Fruit fly (Drosophila melanogaster): ENCODE results near the gene Gnpat.
A peak's percentile ranks its signal among the peaks of the same experiment; 100 is the strongest.

Gnpat gene

dm6 chr3R:25515450-25516288, 24.9 kb upstream of the Gnpat start, which contains the start of gene msi:
TSS of gene msi (plus strand) at chr3R:25516118.
- TF ChIP-seq Mio (GFP tag; optimal IDR thresholded peaks at IDR 0.05): no peak
- TF ChIP-seq Myc (optimal IDR thresholded peaks at IDR 0.05): no peak
- peak; percentile 64 for TF ChIP-seq CG9705 (GFP tag; optimal IDR thresholded peaks at IDR 0.05)
- TF ChIP-seq Jra (GFP tag; optimal IDR thresholded peaks at IDR 0.05): peak; percentile 12
- peak; percentile 65 for TF ChIP-seq woc (GFP tag; optimal IDR thresholded peaks at IDR 0.05)
- peak; percentile 98 for TF ChIP-seq Sp1 (GFP tag; optimal IDR thresholded peaks at IDR 0.05)
- peak; percentile 76 for TF ChIP-seq pan (optimal IDR thresholded peaks at IDR 0.05)
- peak; percentile 87 for TF ChIP-seq sage (GFP tag; optimal IDR thresholded peaks at IDR 0.05)
- peak; percentile 77 for TF ChIP-seq sv (GFP tag; optimal IDR thresholded peaks at IDR 0.05)
- TF ChIP-seq brk (GFP tag; optimal IDR thresholded peaks at IDR 0.05): peak; percentile 84
- peak; percentile 97 for TF ChIP-seq psq (GFP tag; optimal IDR thresholded peaks at IDR 0.05)
- no peak for TF ChIP-seq Hr78 (GFP tag; optimal IDR thresholded peaks at IDR 0.05)
- no peak for TF ChIP-seq tai (GFP tag; optimal IDR thresholded peaks at IDR 0.05)
- peak; percentile 82 for TF ChIP-seq Hr83 (GFP tag; optimal IDR thresholded peaks at IDR 0.05; ENCODE audit: poor library complexity, severe bottlenecking)
- peak in 1 of 2 experiments; percentile 95 for TF ChIP-seq foxo (GFP tag; optimal IDR thresholded peaks at IDR 0.05)
- peak; percentile 77 for TF ChIP-seq br (GFP tag; optimal IDR thresholded peaks at IDR 0.05)
- peak; percentile 74 for TF ChIP-seq Hnf4 (GFP tag; optimal IDR thresholded peaks at IDR 0.05)
- no peak for TF ChIP-seq Dfd (GFP tag; optimal IDR thresholded peaks at IDR 0.05)
- peak; percentile 4 for TF ChIP-seq CrebA (GFP tag; optimal IDR thresholded peaks at IDR 0.05; ENCODE audit: borderline replicate concordance)
- peak; percentile 91 for TF ChIP-seq h (GFP tag; optimal IDR thresholded peaks at IDR 0.05)
- peak; percentile 40 for TF ChIP-seq CG32264 (GFP tag; optimal IDR thresholded peaks at IDR 0.05)
- peak; percentile 93 for TF ChIP-seq rgr (GFP tag; optimal IDR thresholded peaks at IDR 0.05)
- peak; percentile 49 for TF ChIP-seq jim (GFP tag; optimal IDR thresholded peaks at IDR 0.05)
- peak; percentile 84 for TF ChIP-seq Rel (GFP tag; optimal IDR thresholded peaks at IDR 0.05)
- peak; percentile 70 for TF ChIP-seq Rel (tag; optimal IDR thresholded peaks at IDR 0.05)
- TF ChIP-seq dmrt93B (GFP tag; optimal IDR thresholded peaks at IDR 0.05): peak; percentile 94
- TF ChIP-seq Vsx2 (GFP tag; optimal IDR thresholded peaks at IDR 0.05; ENCODE audit: partially characterized antibody): peak; percentile 70
- TF ChIP-seq dl (GFP tag; optimal IDR thresholded peaks at IDR 0.05; ENCODE audit: insufficient read depth in 1 of 2, partially characterized antibody in 2 of 2): peak; percentile 80
- peak; percentile 84 for TF ChIP-seq Dif (GFP tag; optimal IDR thresholded peaks at IDR 0.05; ENCODE audit: partially characterized antibody)
- TF ChIP-seq HLH106 (tag; optimal IDR thresholded peaks at IDR 0.05): peak; percentile 98
- no peak for TF ChIP-seq N (GFP tag; optimal IDR thresholded peaks at IDR 0.05)
- peak; percentile 44 for TF ChIP-seq dsf (GFP tag; optimal IDR thresholded peaks at IDR 0.05; ENCODE audit: borderline replicate concordance)
- no peak for TF ChIP-seq usp (GFP tag; optimal IDR thresholded peaks at IDR 0.05)
- TF ChIP-seq fru (GFP tag; optimal IDR thresholded peaks at IDR 0.05): peak; percentile 92
- TF ChIP-seq Abd-B (GFP tag; optimal IDR thresholded peaks at IDR 0.05): no peak
- no peak for TF ChIP-seq lola (GFP tag; optimal IDR thresholded peaks at IDR 0.05)
- TF ChIP-seq ey (GFP tag; optimal IDR thresholded peaks at IDR 0.05): peak; percentile 76
- peak; percentile 95 for TF ChIP-seq OdsH (GFP tag; optimal IDR thresholded peaks at IDR 0.05)
- no peak for TF ChIP-seq GATAd (GFP tag; optimal IDR thresholded peaks at IDR 0.05)

dm6 chr3R:25512750-25513149, 22.0 kb upstream of the Gnpat start:
- no peak for TF ChIP-seq Dfd (GFP tag; optimal IDR thresholded peaks at IDR 0.05)
- TF ChIP-seq N (GFP tag; optimal IDR thresholded peaks at IDR 0.05): peak; percentile 22
- peak; percentile 83 for TF ChIP-seq Myc (optimal IDR thresholded peaks at IDR 0.05)
- TF ChIP-seq woc (GFP tag; optimal IDR thresholded peaks at IDR 0.05): no peak
- no peak for TF ChIP-seq rgr (GFP tag; optimal IDR thresholded peaks at IDR 0.05)
- TF ChIP-seq br (GFP tag; optimal IDR thresholded peaks at IDR 0.05): no peak
- TF ChIP-seq Rel (GFP tag; optimal IDR thresholded peaks at IDR 0.05): no peak
- no peak for TF ChIP-seq Rel (tag; optimal IDR thresholded peaks at IDR 0.05)

Data from whole organism, wandering third instar larva.